Fruit fly (Drosophila melanogaster) whole organism, embryonic: Measurements from ENCODE around the gene CG6790.

Source experiments
- Abd-B ChIP-seq: fragments of 200-800 bp; sonication (Bioruptor generic); optimal IDR thresholded peaks from 2 replicates; lab custom pipeline; 2018; ENCODE audit warnings: missing biosample characterization, mild to moderate bottlenecking, missing genetic modification characterization, moderate library complexity
- BEAF-32 ChIP-seq: fragments of 200-800 bp; sonication (Bioruptor generic); optimal IDR thresholded peaks from 3 replicates; lab custom pipeline; 2017; ENCODE audit warnings: missing biosample characterization, missing genetic modification characterization, mild to moderate bottlenecking, moderate library complexity, missing genetic modification reagents
- CG11560 ChIP-seq: fragments of 200-800 bp; sonication (Bioruptor generic); IDR thresholded peaks from 3 replicates; pipeline ENCODE4 v1.3.6; 2022; ENCODE audit warnings: missing biosample characterization, missing genetic modification characterization
- CG12299 ChIP-seq: fragments of 200-800 bp; sonication (Bioruptor generic); optimal IDR thresholded peaks from 2 replicates; lab custom pipeline; 2018; ENCODE audit warnings: missing biosample characterization, mild to moderate bottlenecking, missing genetic modification characterization
- CG15479 ChIP-seq: fragments of 200-800 bp; sonication (Bioruptor generic); optimal IDR thresholded peaks from 3 replicates; lab custom pipeline; 2019; ENCODE audit warnings: missing biosample characterization, mild to moderate bottlenecking, missing genetic modification characterization, moderate library complexity
- CG1603 ChIP-seq: fragments of 200-800 bp; sonication (Bioruptor generic); optimal IDR thresholded peaks from 2 replicates; lab custom pipeline; 2019; ENCODE audit warnings: missing biosample characterization, mild to moderate bottlenecking, missing genetic modification characterization, moderate library complexity
- CG1647 ChIP-seq: fragments of 200-800 bp; sonication (Bioruptor generic); optimal IDR thresholded peaks from 3 replicates; lab custom pipeline; 2016; ENCODE audit warnings: missing biosample characterization, missing genetic modification characterization
- CG16779 ChIP-seq: fragments of 200-800 bp; sonication (Bioruptor generic); IDR thresholded peaks from 2 replicates; pipeline ENCODE4 v1.3.6; 2022; ENCODE audit warnings: missing biosample characterization, missing genetic modification characterization
- CG16863 ChIP-seq: fragments of 200-800 bp; sonication (Bioruptor generic); optimal IDR thresholded peaks from 3 replicates; lab custom pipeline; 2016; ENCODE audit warnings: missing biosample characterization, missing genetic modification characterization
- CG17361 ChIP-seq: fragments of 200-800 bp; sonication (Bioruptor generic); IDR thresholded peaks from 3 replicates; pipeline ENCODE4 v1.3.6; 2022; ENCODE audit warnings: missing biosample characterization, missing genetic modification characterization
- CG17829 ChIP-seq: fragments of 200-800 bp; optimal IDR thresholded peaks from 2 replicates; lab custom pipeline; 2019; ENCODE audit warnings: missing biosample characterization, mild to moderate bottlenecking, missing genetic modification characterization, moderate library complexity
- CG2120 ChIP-seq: fragments of 200-800 bp; sonication (Bioruptor generic); optimal IDR thresholded peaks from 3 replicates; lab custom pipeline; 2016; ENCODE audit warnings: missing biosample characterization, missing genetic modification characterization
- CG31388 ChIP-seq: fragments of 200-800 bp; sonication (Bioruptor generic); optimal IDR thresholded peaks from 2 replicates; lab custom pipeline; 2016; ENCODE audit warnings: missing biosample characterization, missing genetic modification characterization
- CG3281 ChIP-seq: fragments of 200-800 bp; sonication (Bioruptor generic); optimal IDR thresholded peaks from 3 replicates; lab custom pipeline; 2017; ENCODE audit warnings: missing biosample characterization, mild to moderate bottlenecking, missing genetic modification characterization
- CG3726 ChIP-seq: fragments of 200-800 bp; sonication (Bioruptor generic); IDR thresholded peaks from 3 replicates; pipeline ENCODE4, ENCODE4 v1.3.6; 2022; ENCODE audit warnings: missing biosample characterization, missing genetic modification characterization
- CG4404 ChIP-seq: fragments of 200-800 bp; sonication (Bioruptor generic); IDR thresholded peaks from 2 replicates; pipeline ENCODE4 v1.3.6; 2022; ENCODE audit warnings: missing biosample characterization, missing genetic modification characterization
- CG6689 ChIP-seq: fragments of 200-800 bp; sonication (Bioruptor generic); IDR thresholded peaks from 2 replicates; pipeline ENCODE4 v1.3.6; 2022; ENCODE audit warnings: missing biosample characterization, missing genetic modification characterization
- CG7928 ChIP-seq: fragments of 200-800 bp; sonication (Bioruptor generic); optimal IDR thresholded peaks from 2 replicates; lab custom pipeline; 2017; ENCODE audit warnings: missing biosample characterization, mild to moderate bottlenecking, missing genetic modification characterization
- CG8765 ChIP-seq: fragments of 200-800 bp; sonication (Bioruptor generic); IDR thresholded peaks from 2 replicates; pipeline ENCODE4 v1.3.6; 2022; ENCODE audit warnings: missing biosample characterization, missing genetic modification characterization
- D19A ChIP-seq: fragments of 200-800 bp; optimal IDR thresholded peaks from 3 replicates; lab custom pipeline; 2019; ENCODE audit warnings: missing biosample characterization, mild to moderate bottlenecking, missing genetic modification characterization, moderate library complexity
- Dp ChIP-seq: fragments of 200-800 bp; sonication (Bioruptor generic); optimal IDR thresholded peaks from 2 replicates; lab custom pipeline; 2018; ENCODE audit warnings: missing biosample characterization, mild to moderate bottlenecking, missing genetic modification characterization, moderate library complexity
- GATAe ChIP-seq: fragments of 200-800 bp; sonication (Bioruptor generic); conservative IDR thresholded peaks from 2 replicates; pipeline ENCODE4 v1.3.6; 2022; ENCODE audit warnings: missing biosample characterization, missing genetic modification characterization
- HmgZ ChIP-seq: fragments of 200-800 bp; sonication (Bioruptor generic); optimal IDR thresholded peaks from 2 replicates; lab custom pipeline; 2018; ENCODE audit warnings: missing biosample characterization, mild to moderate bottlenecking, missing genetic modification characterization
- Pdp1 ChIP-seq, 2 experiments: fragments of 200-800 bp; sonication (Bioruptor generic); optimal IDR thresholded peaks; 3 replicates each; lab custom pipeline; 2016; ENCODE audit warnings: missing biosample characterization in 2 of 2, missing genetic modification characterization in 2 of 2, mild to moderate bottlenecking in 1 of 2, moderate library complexity in 1 of 2
- Rx ChIP-seq: fragments of 200-800 bp; sonication (Bioruptor generic); IDR thresholded peaks from 2 replicates; pipeline ENCODE4 v1.3.6; 2022; ENCODE audit warnings: missing biosample characterization, missing genetic modification characterization
- Side ChIP-seq: fragments of 200-800 bp; sonication (Bioruptor generic); optimal IDR thresholded peaks from 2 replicates; lab custom pipeline; 2016; ENCODE audit warnings: missing biosample characterization, missing genetic modification characterization
- Sox100B ChIP-seq: fragments of 200-800 bp; sonication (Bioruptor generic); optimal IDR thresholded peaks from 3 replicates; lab custom pipeline; 2018; ENCODE audit warnings: missing biosample characterization, mild to moderate bottlenecking, missing genetic modification characterization
- Xrp1 ChIP-seq: fragments of 200-800 bp; sonication (Bioruptor generic); IDR thresholded peaks from 2 replicates; pipeline ENCODE4 v1.3.6; 2022; ENCODE audit warnings: missing biosample characterization, missing genetic modification characterization
- YL-1 ChIP-seq: fragments of 200-800 bp; sonication (Bioruptor generic); optimal IDR thresholded peaks from 3 replicates; lab custom pipeline; 2017; ENCODE audit warnings: missing biosample characterization, mild to moderate bottlenecking, missing genetic modification characterization
- abd-A ChIP-seq: fragments of 200-800 bp; sonication (Bioruptor generic); optimal IDR thresholded peaks from 3 replicates; lab custom pipeline; 2019; ENCODE audit warnings: missing biosample characterization, mild to moderate bottlenecking, missing genetic modification characterization, moderate library complexity
- aop ChIP-seq: fragments of 200-800 bp; sonication (Bioruptor generic); IDR thresholded peaks from 2 replicates; pipeline ENCODE4 v1.3.6; 2022; ENCODE audit warnings: missing biosample characterization, missing genetic modification characterization
- bab2 ChIP-seq: fragments of 200-800 bp; sonication (Bioruptor generic); optimal IDR thresholded peaks from 2 replicates; lab custom pipeline; 2016; ENCODE audit warnings: missing biosample characterization, missing genetic modification characterization
- bcd ChIP-seq: fragments of 200-800 bp; sonication (Bioruptor generic); optimal IDR thresholded peaks from 2 replicates; lab custom pipeline; 2017; ENCODE audit warnings: missing biosample characterization, mild to moderate bottlenecking, missing genetic modification characterization
- br ChIP-seq: fragments of >200 bp; optimal IDR thresholded peaks from 2 replicates; lab custom pipeline; 2017
- cato ChIP-seq: fragments of 200-800 bp; sonication (Bioruptor generic); optimal IDR thresholded peaks from 2 replicates; lab custom pipeline; 2016; ENCODE audit warnings: missing biosample characterization, missing genetic modification characterization, borderline replicate concordance
- cg ChIP-seq: fragments of 200-800 bp; sonication (Bioruptor generic); optimal IDR thresholded peaks from 3 replicates; lab custom pipeline; 2019; ENCODE audit warnings: missing biosample characterization, mild to moderate bottlenecking, missing genetic modification characterization, moderate library complexity
- chinmo ChIP-seq: fragments of 200-800 bp; sonication (Bioruptor generic); IDR thresholded peaks from 4 replicates; pipeline ENCODE4 v1.3.6; 2022; ENCODE audit warnings: missing biosample characterization, missing genetic modification characterization; ENCODE audit not compliant: partially characterized antibody
- chn ChIP-seq: fragments of 200-800 bp; sonication (Bioruptor generic); optimal IDR thresholded peaks from 2 replicates; lab custom pipeline; 2016; ENCODE audit warnings: missing biosample characterization, missing genetic modification characterization
- crol ChIP-seq: fragments of 200-800 bp; sonication (Bioruptor generic); IDR thresholded peaks from 2 replicates; pipeline ENCODE4 v1.3.6; 2022; ENCODE audit warnings: missing biosample characterization, missing genetic modification characterization
- ems ChIP-seq: fragments of 200-800 bp; sonication (Bioruptor generic); optimal IDR thresholded peaks from 3 replicates; lab custom pipeline; 2016; ENCODE audit warnings: missing biosample characterization, missing genetic modification characterization
- grau ChIP-seq: fragments of 200-800 bp; optimal IDR thresholded peaks from 3 replicates; lab custom pipeline; 2019; ENCODE audit warnings: missing biosample characterization, mild to moderate bottlenecking, missing genetic modification characterization, moderate library complexity
- inv ChIP-seq: fragments of 200-800 bp; sonication (Bioruptor generic); IDR thresholded peaks from 2 replicates; pipeline ENCODE4 v1.3.6; 2022; ENCODE audit warnings: missing biosample characterization, missing genetic modification characterization; ENCODE audit not compliant: partially characterized antibody
- lab ChIP-seq: fragments of 200-800 bp; sonication (Bioruptor generic); optimal IDR thresholded peaks from 3 replicates; lab custom pipeline; 2017; ENCODE audit warnings: missing biosample characterization, missing genetic modification characterization, mild to moderate bottlenecking, moderate library complexity, missing genetic modification reagents
- luna ChIP-seq: fragments of 200-800 bp; sonication (Bioruptor generic); optimal IDR thresholded peaks from 2 replicates; lab custom pipeline; 2016; ENCODE audit warnings: missing biosample characterization, missing genetic modification characterization
- mirr ChIP-seq: fragments of 200-800 bp; sonication (Bioruptor generic); optimal IDR thresholded peaks from 3 replicates; lab custom pipeline; 2018; ENCODE audit warnings: missing biosample characterization, mild to moderate bottlenecking, missing genetic modification characterization
- psq ChIP-seq: fragments of 200-800 bp; sonication (Bioruptor generic); optimal IDR thresholded peaks from 2 replicates; lab custom pipeline; 2017; ENCODE audit warnings: missing biosample characterization, missing genetic modification characterization
- ssp ChIP-seq: fragments of 200-800 bp; sonication (Bioruptor generic); IDR thresholded peaks from 2 replicates; pipeline ENCODE4 v1.3.6; 2022; ENCODE audit warnings: missing biosample characterization, missing genetic modification characterization
- twi ChIP-seq: fragments of 200-800 bp; optimal IDR thresholded peaks from 2 replicates; lab custom pipeline; 2019; ENCODE audit warnings: missing biosample characterization, mild to moderate bottlenecking, missing genetic modification characterization, moderate library complexity
- zen ChIP-seq: fragments of 200-800 bp; sonication (Bioruptor generic); optimal IDR thresholded peaks from 3 replicates; lab custom pipeline; 2018; ENCODE audit warnings: missing biosample characterization, mild to moderate bottlenecking, missing genetic modification characterization, moderate library complexity

Gene CG6790

DNA sequence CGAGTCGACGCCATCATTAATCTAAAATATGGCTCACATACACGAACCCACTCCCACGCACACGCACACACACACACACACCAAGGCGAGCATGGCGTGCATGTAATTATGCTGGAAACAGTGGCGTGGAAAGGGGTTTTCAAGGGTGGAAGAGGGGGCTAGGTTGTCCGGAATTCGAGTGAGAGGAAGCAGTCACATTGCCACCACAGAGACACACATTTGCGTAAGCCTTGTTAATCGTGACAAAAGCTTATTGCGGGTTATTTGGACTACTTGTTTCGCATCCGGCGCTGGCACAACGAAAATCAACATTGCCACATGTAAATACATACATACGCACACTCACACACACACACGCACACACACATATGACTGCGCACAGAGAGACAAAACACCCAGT is 23.6 kb downstream of the CG6790 start (continued):
- no peak for TF ChIP-seq bcd
- no peak for TF ChIP-seq Dp (GFP tag; lab: Kevin White, UChicago)
- no peak for TF ChIP-seq BEAF-32 (GFP tag; lab: Kevin White, UChicago)
- no peak for TF ChIP-seq Sox100B (GFP tag; lab: Kevin White, UChicago)
- TF ChIP-seq twi (tag; lab: Kevin White, UChicago): no peak
- TF ChIP-seq ems (GFP tag; lab: Kevin White, UChicago): no peak
- no peak for TF ChIP-seq inv
- no peak for TF ChIP-seq CG15479 (GFP tag; lab: Kevin White, UChicago)
- no peak for TF ChIP-seq YL-1 (GFP tag; lab: Kevin White, UChicago)
- no peak for TF ChIP-seq Abd-B (GFP tag; lab: Kevin White, UChicago)
- 0 out of 4 replicates have a peak, but pooled peaks have one; percentile 10 for TF ChIP-seq chinmo (GFP tag; lab: Robert Waterston, UW)
- peak; percentile 13 for TF ChIP-seq cg (GFP tag; lab: Kevin White, UChicago)
- no peak for TF ChIP-seq CG7928 (GFP tag; lab: Kevin White, UChicago)
- no peak for TF ChIP-seq CG12299 (tag; lab: Kevin White, UChicago)
- peak; percentile 65 for TF ChIP-seq mirr (GFP tag; lab: Kevin White, UChicago)
- no peak for TF ChIP-seq CG4404 (GFP tag; lab: Robert Waterston, UW)
- TF ChIP-seq GATAe (GFP tag; lab: Robert Waterston, UW): no peak
- TF ChIP-seq CG6689 (GFP tag; lab: Robert Waterston, UW): no peak
- TF ChIP-seq lab: no peak
- no peak for TF ChIP-seq Xrp1 (GFP tag; lab: Robert Waterston, UW)

DNA sequence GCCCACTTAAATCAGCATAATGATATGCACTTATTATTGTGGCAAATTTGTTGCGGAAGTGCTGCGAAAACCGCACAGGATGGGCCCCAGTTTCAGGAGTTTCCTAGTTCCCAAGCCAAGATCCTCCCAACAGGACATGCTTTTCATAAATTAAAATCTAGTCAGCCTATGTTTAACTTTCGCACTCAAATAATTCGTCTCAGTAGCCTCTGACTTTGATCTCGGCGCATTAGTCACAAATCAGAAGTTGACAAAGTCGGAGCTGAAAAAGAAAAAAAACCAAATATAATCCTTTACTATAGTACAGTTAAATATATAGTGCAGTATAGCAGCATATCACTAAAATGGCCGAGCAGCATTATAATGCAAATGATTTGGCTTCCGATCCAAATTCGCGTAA is 24.7 kb downstream of the CG6790 start, which contains the start of gene CG14708:
TSS of gene CG14708 (plus strand) at position 301 of the 400 bp plus-strand sequence.
- no peak for TF ChIP-seq CG17361 (GFP tag; lab: Robert Waterston, UW)
- no peak for TF ChIP-seq CG16863 (GFP tag; lab: Kevin White, UChicago)
- TF ChIP-seq luna (GFP tag; lab: Kevin White, UChicago): no peak
- TF ChIP-seq CG31388 (GFP tag; lab: Kevin White, UChicago): no peak
- no peak for TF ChIP-seq ssp (GFP tag; lab: Robert Waterston, UW)
- TF ChIP-seq crol (GFP tag; lab: Robert Waterston, UW): no peak
- TF ChIP-seq Rx (GFP tag; lab: Robert Waterston, UW): no peak
- TF ChIP-seq D19A (tag; lab: Kevin White, UChicago): no peak
- TF ChIP-seq br (lab: Kevin White, UChicago): no peak
- no peak for TF ChIP-seq psq (GFP tag; lab: Kevin White, UChicago)
- no peak for TF ChIP-seq CG3726 (GFP tag; lab: Robert Waterston, UW)
- TF ChIP-seq grau: no peak
- no peak for TF ChIP-seq Pdp1 (GFP tag; optimal IDR thresholded peaks at IDR 0.05; lab: Kevin White, UChicago)
- no peak for TF ChIP-seq CG16779
- TF ChIP-seq cato (GFP tag; lab: Kevin White, UChicago): no peak

DNA sequence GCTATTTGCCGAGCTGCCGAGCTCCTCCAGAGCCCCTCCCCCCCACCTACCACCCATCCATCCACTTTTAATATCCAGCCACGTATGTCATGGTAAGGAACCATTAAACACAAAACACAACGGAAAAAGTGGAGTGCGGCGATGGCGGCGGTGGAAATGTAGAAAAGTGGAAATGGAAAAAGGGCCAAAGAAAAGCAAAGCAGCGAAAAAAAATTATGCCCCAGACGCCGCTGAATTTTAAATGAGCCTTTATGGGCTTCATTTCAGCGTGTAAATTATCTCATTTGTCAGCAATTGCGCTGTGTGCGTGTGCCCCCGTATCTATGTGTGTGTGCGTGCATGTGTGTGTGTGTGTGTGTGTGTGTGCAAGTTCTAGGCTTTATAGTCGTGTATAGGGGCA is 27.5 kb downstream of the CG6790 start:
- TF ChIP-seq chinmo (GFP tag; lab: Robert Waterston, UW) (0 out of 4 replicates have a peak, but pooled peaks have one; percentile 12), CG31388 (GFP tag; lab: Kevin White, UChicago) (no peak), mirr (GFP tag; lab: Kevin White, UChicago) (peak; percentile 0), CG3281 (GFP tag; lab: Kevin White, UChicago) (no peak), abd-A (tag; lab: Kevin White, UChicago) (peak; percentile 93), chn (GFP tag; lab: Kevin White, UChicago) (no peak), cg (GFP tag; lab: Kevin White, UChicago) (peak; percentile 10), HmgZ (no peak), CG1647 (GFP tag; lab: Kevin White, UChicago) (no peak), zen (tag; lab: Kevin White, UChicago) (no peak), aop (GFP tag; lab: Robert Waterston, UW) (no peak), CG2120 (no peak), CG1603 (tag; lab: Kevin White, UChicago) (no peak), CG11560 (tag; lab: Robert Waterston, UW) (no peak), Side (GFP tag; lab: Kevin White, UChicago) (no peak), bab2 (GFP tag; lab: Kevin White, UChicago) (no peak), CG8765 (GFP tag; lab: Robert Waterston, UW) (no peak), CG17829 (no peak)
